Fruit fly (Drosophila melanogaster): ENCODE results near the gene Apoltp.

DNA sequence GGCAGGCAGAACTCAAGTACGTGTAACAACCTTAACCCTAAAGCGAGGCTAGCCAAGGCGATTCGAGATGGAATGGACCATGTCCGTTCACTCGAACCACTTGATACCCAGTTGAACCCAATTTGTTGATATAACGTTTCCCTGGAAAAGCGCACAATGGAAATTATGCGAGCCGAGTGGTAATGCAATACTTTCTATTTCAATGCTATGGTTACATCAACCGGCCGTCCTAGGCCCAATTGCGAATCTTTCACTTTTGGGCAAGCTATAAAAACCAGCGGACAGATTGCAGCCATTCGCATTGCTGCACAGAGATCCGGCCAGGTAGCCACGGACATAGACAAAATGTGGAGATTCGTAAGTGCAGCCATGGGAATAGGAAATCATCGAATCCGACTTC is 22.3 kb downstream of the Apoltp start, which contains the start of gene CG33299:
- TF ChIP-seq CTCF (optimal IDR thresholded peaks at IDR 0.05) (no peak), CG8478 (optimal IDR thresholded peaks at IDR 0.05) (no peak)
